Fruit fly (Drosophila melanogaster) whole organism, embryonic: ENCODE measurements around the gene Oseg1.

Experiments
- BEAF-32 ChIP-seq: fragments of 200-800 bp; sonication (Bioruptor generic); optimal IDR thresholded peaks from 3 replicates; lab custom pipeline; 2017; ENCODE audit warnings: missing biosample characterization, missing genetic modification characterization, mild to moderate bottlenecking, moderate library complexity, missing genetic modification reagents
- CG10431 ChIP-seq: fragments of 200-800 bp; sonication (Bioruptor generic); optimal IDR thresholded peaks from 3 replicates; lab custom pipeline; 2018; ENCODE audit warnings: missing biosample characterization, mild to moderate bottlenecking, missing genetic modification characterization
- CG11398 ChIP-seq: fragments of 200-800 bp; sonication (Bioruptor generic); optimal IDR thresholded peaks from 2 replicates; lab custom pipeline; 2016; ENCODE audit warnings: missing biosample characterization, missing genetic modification characterization
- CG12155 ChIP-seq: fragments of 200-800 bp; sonication (Bioruptor generic); optimal IDR thresholded peaks from 3 replicates; lab custom pipeline; 2016; ENCODE audit warnings: missing biosample characterization, missing genetic modification characterization
- CG17328 ChIP-seq: fragments of 200-800 bp; sonication (Bioruptor generic); IDR thresholded peaks from 2 replicates; pipeline ENCODE4 v1.3.6; 2022; ENCODE audit warnings: missing biosample characterization, missing genetic modification characterization
- CG1792 ChIP-seq: fragments of 200-800 bp; sonication (Bioruptor generic); optimal IDR thresholded peaks from 2 replicates; lab custom pipeline; 2016; ENCODE audit warnings: missing biosample characterization, missing genetic modification characterization
- CG18764 ChIP-seq: fragments of 200-800 bp; sonication (Bioruptor generic); optimal IDR thresholded peaks from 3 replicates; lab custom pipeline; 2016; ENCODE audit warnings: missing biosample characterization, missing genetic modification characterization
- CG31441 ChIP-seq: fragments of 200-800 bp; sonication (Bioruptor generic); IDR thresholded peaks from 2 replicates; pipeline ENCODE4 v1.3.6; 2022; ENCODE audit warnings: missing biosample characterization, missing genetic modification characterization
- CG34422 ChIP-seq: fragments of 200-800 bp; sonication (Bioruptor generic); IDR thresholded peaks from 3 replicates; pipeline ENCODE4 v1.3.6; 2022; ENCODE audit warnings: missing biosample characterization, missing genetic modification characterization
- CG4730 ChIP-seq: fragments of 200-800 bp; sonication (Bioruptor generic); IDR thresholded peaks from 2 replicates; pipeline ENCODE4 v1.3.6; 2022; ENCODE audit warnings: missing biosample characterization, missing genetic modification characterization
- CG7786 ChIP-seq: fragments of 200-800 bp; sonication (Bioruptor generic); optimal IDR thresholded peaks from 2 replicates; lab custom pipeline; 2016; ENCODE audit warnings: missing biosample characterization, missing genetic modification characterization
- CG7928 ChIP-seq: fragments of 200-800 bp; sonication (Bioruptor generic); optimal IDR thresholded peaks from 2 replicates; lab custom pipeline; 2017; ENCODE audit warnings: missing biosample characterization, mild to moderate bottlenecking, missing genetic modification characterization
- CG7963 ChIP-seq: fragments of 200-800 bp; sonication (Bioruptor generic); IDR thresholded peaks from 3 replicates; pipeline ENCODE4 v1.3.6; 2022; ENCODE audit warnings: missing biosample characterization, missing genetic modification characterization; ENCODE audit not compliant: partially characterized antibody
- CG8924 ChIP-seq: fragments of 200-800 bp; optimal IDR thresholded peaks from 3 replicates; lab custom pipeline; 2019; ENCODE audit warnings: missing biosample characterization, mild to moderate bottlenecking, missing genetic modification characterization, moderate library complexity
- CG9817 ChIP-seq: fragments of 200-800 bp; sonication (Bioruptor generic); optimal IDR thresholded peaks from 2 replicates; lab custom pipeline; 2018; ENCODE audit warnings: missing biosample characterization, mild to moderate bottlenecking, missing genetic modification characterization, moderate library complexity
- CG9932 ChIP-seq: fragments of 200-800 bp; sonication (Bioruptor generic); IDR thresholded peaks from 2 replicates; pipeline ENCODE4 v1.3.6; 2022; ENCODE audit warnings: missing biosample characterization, missing genetic modification characterization
- CTCF ChIP-seq: fragments of 200-800 bp; sonication (Bioruptor generic); optimal IDR thresholded peaks from 2 replicates; lab custom pipeline; 2017; ENCODE audit warnings: missing biosample characterization, mild to moderate bottlenecking, missing genetic modification characterization, moderate library complexity
- Chrac-16 ChIP-seq: fragments of 200-800 bp; sonication (Bioruptor generic); optimal IDR thresholded peaks from 3 replicates; lab custom pipeline; 2016; ENCODE audit warnings: missing biosample characterization, missing genetic modification characterization
- D ChIP-seq, 2 experiments: fragments of 200-800 bp in 1 of 2; fragments of >200 bp in 1 of 2; sonication (Bioruptor generic) in 1 of 2; optimal IDR thresholded peaks; 2 replicates in 1 of 2; 3 replicates in 1 of 2; lab custom pipeline; 2017; ENCODE audit warnings: mild to moderate bottlenecking in 1 of 2, missing biosample characterization in 1 of 2, missing genetic modification characterization in 1 of 2, missing genetic modification reagents in 1 of 2
- E2f2 ChIP-seq: fragments of 200-800 bp; sonication (Bioruptor generic); IDR thresholded peaks from 2 replicates; pipeline ENCODE4 v1.3.6; 2022; ENCODE audit warnings: missing biosample characterization, missing genetic modification characterization
- Fer2 ChIP-seq: fragments of 200-800 bp; sonication (Bioruptor generic); optimal IDR thresholded peaks from 2 replicates; lab custom pipeline; 2018; ENCODE audit warnings: missing biosample characterization, mild to moderate bottlenecking, missing genetic modification characterization, moderate library complexity
- Hmr ChIP-seq: fragments of 200-800 bp; sonication (Bioruptor generic); optimal IDR thresholded peaks from 3 replicates; lab custom pipeline; 2017; ENCODE audit warnings: mild to moderate bottlenecking, missing biosample characterization, missing genetic modification reagents, missing genetic modification characterization
- Lpt ChIP-seq: fragments of >200 bp; optimal IDR thresholded peaks from 2 replicates; lab custom pipeline; 2018; ENCODE audit warnings: missing biosample characterization, missing genetic modification characterization
- MBD-R2 ChIP-seq: fragments of 200-800 bp; sonication (Bioruptor generic); IDR thresholded peaks from 2 replicates; pipeline ENCODE4 v1.3.6; 2022; ENCODE audit warnings: missing biosample characterization, missing genetic modification characterization
- Mes4 ChIP-seq: fragments of 200-800 bp; sonication (Bioruptor generic); optimal IDR thresholded peaks from 2 replicates; lab custom pipeline; 2016; ENCODE audit warnings: missing biosample characterization, missing genetic modification characterization
- Mrtf ChIP-seq: fragments of 200-800 bp; sonication (Bioruptor generic); IDR thresholded peaks from 3 replicates; pipeline ENCODE4 v1.3.6; 2022; ENCODE audit warnings: missing biosample characterization, missing genetic modification characterization
- Myb ChIP-seq: fragments of 200-800 bp; sonication (Bioruptor generic); optimal IDR thresholded peaks from 2 replicates; lab custom pipeline; 2016; ENCODE audit warnings: missing biosample characterization, missing genetic modification characterization
- Opbp ChIP-seq: fragments of 200-800 bp; sonication (Bioruptor generic); IDR thresholded peaks from 3 replicates; pipeline ENCODE4 v1.3.6; 2022; ENCODE audit warnings: missing biosample characterization, missing genetic modification characterization; ENCODE audit not compliant: partially characterized antibody
- PHDP ChIP-seq: fragments of 200-800 bp; sonication (Bioruptor generic); optimal IDR thresholded peaks from 3 replicates; lab custom pipeline; 2018; ENCODE audit warnings: missing biosample characterization, mild to moderate bottlenecking, missing genetic modification characterization, moderate library complexity
- Side ChIP-seq: fragments of 200-800 bp; sonication (Bioruptor generic); optimal IDR thresholded peaks from 2 replicates; lab custom pipeline; 2016; ENCODE audit warnings: missing biosample characterization, missing genetic modification characterization
- Trl ChIP-seq, 3 experiments: fragments of >200 bp in 2 of 3; fragments of 200-800 bp in 1 of 3; sonication (Bioruptor generic) in 1 of 3; optimal IDR thresholded peaks; 2 replicates in 1 of 3; 3 replicates in 2 of 3; lab custom pipeline; 2016 to 2017; ENCODE audit warnings: missing biosample characterization in 1 of 3, missing genetic modification characterization in 1 of 3
- Vsx1 ChIP-seq: fragments of 200-800 bp; sonication (Bioruptor generic); optimal IDR thresholded peaks from 2 replicates; lab custom pipeline; 2017; ENCODE audit warnings: missing biosample characterization, mild to moderate bottlenecking, missing genetic modification characterization, missing genetic modification reagents
- Xbp1 ChIP-seq: fragments of 200-800 bp; sonication (Bioruptor generic); optimal IDR thresholded peaks from 3 replicates; lab custom pipeline; 2016; ENCODE audit warnings: missing biosample characterization, mild to moderate bottlenecking, missing genetic modification characterization
- bowl ChIP-seq: fragments of 200-800 bp; sonication (Bioruptor generic); IDR thresholded peaks from 2 replicates; pipeline ENCODE4 v1.3.6; 2022; ENCODE audit warnings: missing biosample characterization, missing genetic modification characterization
- bsh ChIP-seq, 2 experiments: fragments of 200-800 bp; sonication (Bioruptor generic); optimal IDR thresholded peaks; 2 replicates each; lab custom pipeline; 2017 to 2018; ENCODE audit warnings: mild to moderate bottlenecking in 2 of 2, missing biosample characterization in 2 of 2, missing genetic modification characterization in 2 of 2, moderate library complexity in 1 of 2
- caup ChIP-seq: fragments of 200-800 bp; sonication (Bioruptor generic); optimal IDR thresholded peaks from 3 replicates; lab custom pipeline; 2017; ENCODE audit warnings: missing biosample characterization, mild to moderate bottlenecking, missing genetic modification characterization, moderate library complexity; ENCODE audit not compliant: severe bottlenecking
- danr ChIP-seq: fragments of 200-800 bp; sonication (Bioruptor generic); IDR thresholded peaks from 2 replicates; pipeline ENCODE4 v1.3.6; 2022; ENCODE audit warnings: missing biosample characterization, missing genetic modification characterization
- fd96Cb ChIP-seq: fragments of 200-800 bp; sonication (Bioruptor generic); optimal IDR thresholded peaks from 2 replicates; lab custom pipeline; 2018; ENCODE audit warnings: missing biosample characterization, mild to moderate bottlenecking, missing genetic modification characterization, moderate library complexity
- gcm2 ChIP-seq: fragments of 200-800 bp; sonication (Bioruptor generic); optimal IDR thresholded peaks from 2 replicates; lab custom pipeline; 2016; ENCODE audit warnings: missing biosample characterization, missing genetic modification characterization
- gro ChIP-seq: fragments of 200-800 bp; sonication (Bioruptor generic); optimal IDR thresholded peaks from 2 replicates; lab custom pipeline; 2016; ENCODE audit warnings: missing biosample characterization, missing genetic modification characterization
- mld ChIP-seq: fragments of 200-800 bp; sonication (Bioruptor generic); IDR thresholded peaks from 3 replicates; pipeline ENCODE4 v1.3.6; 2022; ENCODE audit warnings: missing biosample characterization, missing genetic modification characterization; ENCODE audit not compliant: partially characterized antibody
- nom ChIP-seq: fragments of 200-800 bp; sonication (Bioruptor generic); optimal IDR thresholded peaks from 2 replicates; lab custom pipeline; 2017; ENCODE audit warnings: missing biosample characterization, missing genetic modification characterization, mild to moderate bottlenecking, moderate library complexity, missing genetic modification reagents
- pho ChIP-seq: fragments of 200-800 bp; sonication (Bioruptor generic); optimal IDR thresholded peaks from 2 replicates; lab custom pipeline; 2016; ENCODE audit warnings: missing biosample characterization, missing genetic modification characterization
- pzg ChIP-seq: fragments of 200-800 bp; sonication (Bioruptor generic); optimal IDR thresholded peaks from 3 replicates; lab custom pipeline; 2018; ENCODE audit warnings: missing biosample characterization, mild to moderate bottlenecking, missing genetic modification characterization, moderate library complexity
- ranshi ChIP-seq: fragments of 200-800 bp; sonication (Bioruptor generic); IDR thresholded peaks from 2 replicates; pipeline ENCODE4 v1.3.6; 2022; ENCODE audit warnings: missing biosample characterization, missing genetic modification characterization
- seq ChIP-seq: fragments of 200-800 bp; sonication (Bioruptor generic); IDR thresholded peaks from 2 replicates; pipeline ENCODE4 v1.3.6; 2022; ENCODE audit warnings: missing biosample characterization, missing genetic modification characterization
- slp2 ChIP-seq: fragments of 200-800 bp; sonication (Bioruptor generic); optimal IDR thresholded peaks from 2 replicates; lab custom pipeline; 2016; ENCODE audit warnings: missing biosample characterization, missing genetic modification characterization
- stc ChIP-seq: fragments of 200-800 bp; sonication (Bioruptor generic); IDR thresholded peaks from 2 replicates; pipeline ENCODE4 v1.3.6; 2022; ENCODE audit warnings: missing biosample characterization, missing genetic modification characterization

Oseg1 gene

DNA sequence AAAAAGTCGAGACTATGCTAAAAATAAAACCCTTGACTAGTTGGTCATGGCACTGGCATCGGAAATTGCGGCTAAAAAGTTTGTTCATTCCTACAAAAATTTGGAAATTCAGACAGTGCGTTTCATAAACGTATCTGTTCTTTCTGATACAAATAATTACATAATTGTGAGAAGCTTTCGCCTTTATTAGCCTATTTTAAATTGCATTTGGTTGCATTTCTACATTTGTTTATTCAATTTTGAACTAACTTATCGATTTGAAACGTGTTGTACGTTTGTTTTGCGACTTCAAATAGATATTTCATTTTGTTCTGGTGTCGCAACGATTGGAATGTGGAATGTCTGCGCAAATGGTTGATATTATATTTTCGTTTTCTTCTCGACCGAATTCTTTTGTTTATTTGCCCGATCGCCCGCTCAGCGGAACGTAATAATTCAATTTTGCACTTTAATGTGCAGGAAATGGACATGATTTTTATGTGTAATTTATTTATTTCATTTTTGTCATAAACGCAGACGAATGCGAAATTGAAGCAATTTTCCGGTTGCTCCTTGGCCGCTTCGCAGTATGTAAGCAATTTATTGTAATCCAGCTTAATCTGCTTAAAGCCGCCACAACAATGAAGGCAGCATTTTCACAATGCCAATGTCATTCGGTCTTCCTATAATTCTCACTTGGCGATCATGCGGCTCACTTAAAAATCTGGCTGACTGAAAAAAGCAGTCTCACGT, 33.6 kb upstream of the Oseg1 start (continued):
- TF ChIP-seq CG18764 (GFP tag; lab: Kevin White, UChicago), result peak; percentile 31
- TF ChIP-seq gro (GFP tag; lab: Kevin White, UChicago), result peak; percentile 60
- no peak; the same call in 1 of the 2 replicates for TF ChIP-seq stc (GFP tag; lab: Robert Waterston, UW)
- peak; percentile 45; the same call in 1 of the 2 replicates for TF ChIP-seq seq
- no peak; the same call in 1 of the 2 replicates for TF ChIP-seq MBD-R2 (GFP tag; lab: Robert Waterston, UW)
- peak; percentile 62 for TF ChIP-seq Xbp1 (GFP tag; lab: Kevin White, UChicago)
- TF ChIP-seq Mes4, result peak; percentile 5
- peak; percentile 22; the same call in 1 of the 2 replicates for TF ChIP-seq E2f2 (GFP tag; lab: Robert Waterston, UW)
- no peak for TF ChIP-seq CTCF (GFP tag; lab: Kevin White, UChicago)
- peak; percentile 57 for TF ChIP-seq Hmr (GFP tag; lab: Kevin White, UChicago)
- no peak for TF ChIP-seq CG10431 (GFP tag; lab: Kevin White, UChicago)
- TF ChIP-seq Mrtf, result peak; percentile 46; the same call in 1 of the 3 replicates
- no peak for TF ChIP-seq mld (GFP tag; lab: Robert Waterston, UW)
- no peak; the same call in 1 of the 2 replicates for TF ChIP-seq bowl
- peak in 1 of 2 experiments; percentile 12 for TF ChIP-seq bsh (GFP tag; optimal IDR thresholded peaks at IDR 0.05; lab: Kevin White, UChicago)
- peak; percentile 26 for TF ChIP-seq fd96Cb (tag; lab: Kevin White, UChicago)
- no peak for TF ChIP-seq gcm2 (GFP tag; lab: Kevin White, UChicago)
- peak; percentile 70 for TF ChIP-seq caup (GFP tag; lab: Kevin White, UChicago)
- TF ChIP-seq Opbp (GFP tag; lab: Robert Waterston, UW), result no peak
- 0 out of 2 replicates have a peak, but pooled peaks have one; percentile 55 for TF ChIP-seq ranshi
- peak; percentile 69 for TF ChIP-seq PHDP (tag; lab: Kevin White, UChicago)
- TF ChIP-seq BEAF-32 (GFP tag; lab: Kevin White, UChicago), result no peak
- TF ChIP-seq CG17328 (GFP tag; lab: Robert Waterston, UW), result peak; percentile 43; the same call in 1 of the 2 replicates
- TF ChIP-seq Lpt (GFP tag; lab: Kevin White, UChicago), result no peak
- TF ChIP-seq Chrac-16 (GFP tag; lab: Kevin White, UChicago), result peak; percentile 9
- TF ChIP-seq D (optimal IDR thresholded peaks at IDR 0.05; lab: Kevin White, UChicago), result no peak
- TF ChIP-seq D (GFP tag; optimal IDR thresholded peaks at IDR 0.05; lab: Kevin White, UChicago), result no peak
- TF ChIP-seq CG12155 (GFP tag; lab: Kevin White, UChicago), result peak; percentile 67
- peak; percentile 6 for TF ChIP-seq Fer2 (tag; lab: Kevin White, UChicago)
- peak; percentile 33 for TF ChIP-seq CG11398 (GFP tag; lab: Kevin White, UChicago)
- TF ChIP-seq pzg, result no peak
- no peak for TF ChIP-seq CG7963
- TF ChIP-seq CG34422, result 0 out of 3 replicates have a peak, but pooled peaks have one; percentile 37
- peak; percentile 60 for TF ChIP-seq CG9817 (tag; lab: Kevin White, UChicago)
- peak; percentile 79 for TF ChIP-seq CG9932 (GFP tag; lab: Robert Waterston, UW)
- peak; percentile 13; the same call in 1 of the 2 replicates for TF ChIP-seq CG4730 (GFP tag; lab: Robert Waterston, UW)
- TF ChIP-seq CG31441, result peak; percentile 38; the same call in 1 of the 2 replicates
- TF ChIP-seq CG8924 (tag; lab: Kevin White, UChicago), result peak; percentile 52
- TF ChIP-seq slp2 (GFP tag; lab: Kevin White, UChicago), result peak; percentile 15
- TF ChIP-seq Trl (optimal IDR thresholded peaks at IDR 0.05; lab: Kevin White, UChicago), result no peak
- peak; percentile 10 for TF ChIP-seq Trl (GFP tag; optimal IDR thresholded peaks at IDR 0.05; lab: Kevin White, UChicago)
- TF ChIP-seq pho (GFP tag; lab: Kevin White, UChicago), result peak; percentile 30
- TF ChIP-seq Vsx1 (GFP tag; lab: Kevin White, UChicago), result no peak
- peak; percentile 37 for TF ChIP-seq CG7928
- peak; percentile 30 for TF ChIP-seq Myb (GFP tag; lab: Kevin White, UChicago)
- TF ChIP-seq CG7786 (GFP tag; lab: Kevin White, UChicago), result peak; percentile 26
- TF ChIP-seq nom (GFP tag; lab: Kevin White, UChicago), result no peak
- TF ChIP-seq Side (GFP tag; lab: Kevin White, UChicago), result peak; percentile 26
- no peak for TF ChIP-seq danr (GFP tag; lab: Robert Waterston, UW)
- peak; percentile 36 for TF ChIP-seq CG1792
